Worm (Caenorhabditis elegans) whole organism, L4 larva: ENCODE results near the gene R08C7.1.
A peak's percentile ranks its signal among the peaks of the same experiment; 100 is the strongest.

Experiments
- F37D6.2 ChIP-seq: sonication (generic microtip); optimal IDR thresholded peaks from 2 replicates; lab custom pipeline; 2016; ENCODE audit warnings: mild to moderate bottlenecking, missing genetic modification characterization, missing compliant biosample characterization
- F44E2.7 ChIP-seq: fragments of 200-800 bp; sonication (Bioruptor generic); IDR thresholded peaks from 2 replicates; pipeline ENCODE4 v2.1.2; 2022; ENCODE audit warnings: missing genetic modification characterization, missing compliant biosample characterization
- T20F7.1 ChIP-seq: fragments of 200-800 bp; sonication (Bioruptor generic); optimal IDR thresholded peaks from 2 replicates; lab custom pipeline; 2018; ENCODE audit warnings: mild to moderate bottlenecking, missing genetic modification characterization, missing compliant biosample characterization
- T26A8.4 ChIP-seq: fragments of 200-800 bp; sonication (Bioruptor generic); IDR thresholded peaks from 2 replicates; pipeline ENCODE4 v1.3.6; 2022; ENCODE audit warnings: missing genetic modification characterization, missing compliant biosample characterization
- Y5F2A.4 ChIP-seq: fragments of 200-800 bp; sonication (Bioruptor generic); optimal IDR thresholded peaks from 2 replicates; lab custom pipeline; 2018; ENCODE audit warnings: mild to moderate bottlenecking, missing genetic modification characterization, missing compliant biosample characterization
- Y75B8A.6 ChIP-seq: fragments of 200-800 bp; sonication (Bioruptor generic); IDR thresholded peaks from 2 replicates; pipeline ENCODE4 v1.3.6; 2022; ENCODE audit warnings: missing genetic modification reagents, missing genetic modification characterization, missing compliant biosample characterization
- ZK337.2 ChIP-seq: fragments of 200-800 bp; sonication (Bioruptor generic); IDR thresholded peaks from 2 replicates; pipeline ENCODE4 v1.3.6; 2022; ENCODE audit warnings: missing genetic modification reagents, missing genetic modification characterization, missing compliant biosample characterization
- ZK546.5 ChIP-seq, 2 experiments: sonication (generic microtip); optimal IDR thresholded peaks; 2 replicates each; lab custom pipeline; 2017; ENCODE audit warnings: missing biosample characterization in 2 of 2, missing genetic modification characterization in 2 of 2
- aha-1 ChIP-seq: fragments of 150-350 bp; peaks from one replicate; lab custom pipeline; 2014; ENCODE audit warnings: missing biosample characterization, missing genetic modification characterization
- ama-1 ChIP-seq: fragments of 150-350 bp; optimal IDR thresholded peaks from 2 replicates; lab custom pipeline; 2014; ENCODE audit warnings: inconsistent platforms, mixed read lengths
- ceh-28 ChIP-seq: fragments of 150-350 bp; optimal IDR thresholded peaks from 2 replicates; lab custom pipeline; 2014; ENCODE audit warnings: missing biosample characterization, missing genetic modification reagents, missing genetic modification characterization
- ceh-44 ChIP-seq: fragments of 200-800 bp; sonication (Bioruptor generic); IDR thresholded peaks from 2 replicates; pipeline ENCODE4 v1.3.6; 2022; ENCODE audit warnings: missing genetic modification reagents, missing genetic modification characterization, missing compliant biosample characterization
- ces-1 ChIP-seq: fragments of 150-350 bp; sonication (generic microtip); optimal IDR thresholded peaks from 4 replicates; lab custom pipeline; 2014; ENCODE audit warnings: missing biosample characterization, missing genetic modification reagents, missing genetic modification characterization
- ctbp-1 ChIP-seq: fragments of 200-800 bp; sonication (Bioruptor generic); IDR thresholded peaks from 2 replicates; pipeline ENCODE4 v1.3.6; 2022; ENCODE audit warnings: missing genetic modification reagents, missing genetic modification characterization, missing compliant biosample characterization
- dmd-6 ChIP-seq: fragments of 200-800 bp; sonication (Bioruptor generic); IDR thresholded peaks from 2 replicates; pipeline ENCODE4 v1.3.6; 2022; ENCODE audit warnings: missing genetic modification reagents, missing genetic modification characterization, missing compliant biosample characterization
- dmd-8 ChIP-seq: fragments of 200-800 bp; sonication (Bioruptor generic); IDR thresholded peaks from 2 replicates; pipeline ENCODE4 v1.3.6; 2022; ENCODE audit warnings: missing genetic modification characterization, missing compliant biosample characterization
- dpl-1 ChIP-seq: fragments of 150-350 bp; optimal IDR thresholded peaks from 2 replicates; lab custom pipeline; 2014; ENCODE audit warnings: missing biosample characterization, missing genetic modification reagents, missing genetic modification characterization
- duxl-1 ChIP-seq: sonication (generic microtip); optimal IDR thresholded peaks from 2 replicates; lab custom pipeline; 2016; ENCODE audit warnings: mild to moderate bottlenecking, missing genetic modification characterization, moderate library complexity, missing compliant biosample characterization; ENCODE audit not compliant: poor library complexity
- dve-1 ChIP-seq: sonication (generic microtip); optimal IDR thresholded peaks from 2 replicates; lab custom pipeline; 2017; ENCODE audit warnings: antibody characterized with exemption, mild to moderate bottlenecking, missing genetic modification characterization, missing compliant biosample characterization; ENCODE audit not compliant: insufficient read depth
- gei-8 ChIP-seq: fragments of 200-800 bp; sonication (Bioruptor generic); optimal IDR thresholded peaks from 2 replicates; lab custom pipeline; 2018; ENCODE audit warnings: mild to moderate bottlenecking, missing genetic modification characterization, missing compliant biosample characterization
- hif-1 ChIP-seq, 2 experiments: sonication (generic microtip); optimal IDR thresholded peaks; 2 replicates each; lab custom pipeline; 2016 to 2017; ENCODE audit warnings: missing compliant biosample characterization in 2 of 2, missing genetic modification characterization in 2 of 2, missing genetic modification reagents in 2 of 2, missing genotype in 2 of 2, mild to moderate bottlenecking in 1 of 2
- hlh-11 ChIP-seq: fragments of 200-800 bp; sonication (Bioruptor generic); optimal IDR thresholded peaks from 2 replicates; lab custom pipeline; 2018; ENCODE audit warnings: mild to moderate bottlenecking, missing genetic modification characterization, missing compliant biosample characterization
- hlh-30 ChIP-seq: sonication (generic microtip); optimal IDR thresholded peaks from 2 replicates; lab custom pipeline; 2017; ENCODE audit warnings: antibody characterized with exemption, mild to moderate bottlenecking, missing genetic modification characterization, missing compliant biosample characterization; ENCODE audit not compliant: insufficient read depth
- hmg-1.1 ChIP-seq: fragments of 200-800 bp; sonication (Bioruptor generic); IDR thresholded peaks from 2 replicates; pipeline ENCODE4 v1.3.6; 2022; ENCODE audit warnings: missing genetic modification reagents, missing genetic modification characterization, missing compliant biosample characterization
- jun-1 ChIP-seq: fragments of 150-350 bp; optimal IDR thresholded peaks from 2 replicates; lab custom pipeline; 2014; ENCODE audit warnings: missing biosample characterization, missing genetic modification reagents, missing genetic modification characterization
- lim-7 ChIP-seq: fragments of 200-800 bp; sonication (Bioruptor generic); IDR thresholded peaks from 2 replicates; pipeline ENCODE4 v1.3.6; 2022; ENCODE audit warnings: missing genetic modification characterization, missing compliant biosample characterization
- lsy-2 ChIP-seq, 2 experiments: fragments of 150-350 bp in 1 of 2; sonication (generic microtip) in 1 of 2; optimal IDR thresholded peaks; 2 replicates each; lab custom pipeline; 2014 to 2017; ENCODE audit warnings: missing biosample characterization in 2 of 2, missing genetic modification characterization in 2 of 2
- mdl-1 ChIP-seq, 2 experiments: fragments of 150-350 bp in 1 of 2; sonication (generic microtip) in 1 of 2; optimal IDR thresholded peaks; 2 replicates each; lab custom pipeline; 2014 to 2017; ENCODE audit warnings: missing biosample characterization in 2 of 2, missing genetic modification characterization in 2 of 2
- mdt-29 ChIP-seq: fragments of 200-800 bp; sonication (Bioruptor generic); IDR thresholded peaks from 2 replicates; pipeline ENCODE4 v1.3.6; 2022; ENCODE audit warnings: missing genetic modification reagents, missing genetic modification characterization, missing compliant biosample characterization
- mep-1 ChIP-seq: fragments of 150-350 bp; sonication (generic microtip); optimal IDR thresholded peaks from 3 replicates; lab custom pipeline; 2014; ENCODE audit warnings: missing biosample characterization, missing genetic modification characterization
- mxl-2 ChIP-seq: fragments of 200-800 bp; sonication (Bioruptor generic); conservative IDR thresholded peaks from 2 replicates; pipeline ENCODE4 v1.3.6; 2022; ENCODE audit warnings: missing genetic modification reagents, missing genetic modification characterization, missing compliant biosample characterization
- nhr-10 ChIP-seq: fragments of 150-350 bp; optimal IDR thresholded peaks from 2 replicates; lab custom pipeline; 2014; ENCODE audit warnings: missing biosample characterization, missing genetic modification characterization
- nhr-11 ChIP-seq: fragments of 150-350 bp; optimal IDR thresholded peaks from 2 replicates; lab custom pipeline; 2014; ENCODE audit warnings: missing biosample characterization, missing genetic modification characterization
- nhr-237 ChIP-seq: sonication (generic microtip); optimal IDR thresholded peaks from 2 replicates; lab custom pipeline; 2017; ENCODE audit warnings: missing biosample characterization, missing genetic modification characterization
- nhr-25 ChIP-seq: sonication (generic microtip); optimal IDR thresholded peaks from 2 replicates; lab custom pipeline; 2017; ENCODE audit warnings: missing genetic modification characterization, mild to moderate bottlenecking, missing compliant biosample characterization, antibody characterized with exemption, moderate library complexity, borderline replicate concordance; ENCODE audit not compliant: insufficient read depth
- nhr-28 ChIP-seq: fragments of 150-350 bp; optimal IDR thresholded peaks from 2 replicates; lab custom pipeline; 2014; ENCODE audit warnings: missing biosample characterization, missing genetic modification characterization
- nhr-48 ChIP-seq: sonication (generic microtip); optimal IDR thresholded peaks from 2 replicates; lab custom pipeline; 2016; ENCODE audit warnings: mild to moderate bottlenecking, missing genetic modification characterization, missing compliant biosample characterization
- nhr-6 ChIP-seq: fragments of 150-350 bp; optimal IDR thresholded peaks from 2 replicates; lab custom pipeline; 2014; ENCODE audit warnings: missing biosample characterization, missing genetic modification characterization
- nhr-77 ChIP-seq: fragments of 150-350 bp; optimal IDR thresholded peaks from 2 replicates; lab custom pipeline; 2014; ENCODE audit warnings: missing biosample characterization, missing genetic modification characterization
- pha-4 ChIP-seq, 2 experiments: fragments of 150-350 bp in 1 of 2; fragments of 200-800 bp in 1 of 2; sonication (Bioruptor generic) in 1 of 2; IDR thresholded peaks in 1 of 2; optimal IDR thresholded peaks in 1 of 2; 2 replicates each; pipeline versions ENCODE4 v1.3.6 to Lab custom; 2014 to 2022; ENCODE audit warnings: missing genetic modification characterization in 2 of 2, missing genetic modification reagents in 2 of 2, missing biosample characterization in 1 of 2, missing compliant biosample characterization in 1 of 2
- rbr-2 ChIP-seq: sonication (generic microtip); optimal IDR thresholded peaks from 2 replicates; lab custom pipeline; 2016; ENCODE audit warnings: missing genotype, missing genetic modification characterization, missing compliant biosample characterization
- unc-130 ChIP-seq: sonication (generic microtip); optimal IDR thresholded peaks from 2 replicates; lab custom pipeline; 2016; ENCODE audit warnings: missing genetic modification reagents, missing genetic modification characterization, missing compliant biosample characterization
- unc-62 ChIP-seq, 3 experiments: fragments of 150-350 bp in 1 of 3; sonication (generic microtip); optimal IDR thresholded peaks in 2 of 3; peaks in 1 of 3; 1 replicate in 1 of 3; 2 replicates in 2 of 3; lab custom pipeline; 2014 to 2017; ENCODE audit warnings: missing biosample characterization in 3 of 3, missing genetic modification characterization in 3 of 3, missing genetic modification reagents in 3 of 3, missing genotype in 1 of 3
- zag-1 ChIP-seq: fragments of 150-350 bp; optimal IDR thresholded peaks from 2 replicates; lab custom pipeline; 2014; ENCODE audit warnings: missing biosample characterization, missing genetic modification characterization

R08C7.1 gene

ce11 chrIV:4451576-4451975, at the start of gene R08C7.1:
Gene R08C7.1 (plus strand): TSS chrIV:4451876.
- TF ChIP-seq nhr-25 (no peak), nhr-10 (tag; lab: Kevin White, UChicago) (no peak), ceh-44 (GFP tag; lab: Robert Waterston, UW) (no peak)
- TF ChIP-seq, all 104 proteins: peak for 0

ce11 chrIV:4402413-4402812, 49.3 kb upstream of the R08C7.1 start:
- peak; percentile 66 for TF ChIP-seq mep-1 (tag; lab: Kevin White, UChicago)
- no peak for TF ChIP-seq ceh-44 (GFP tag; lab: Robert Waterston, UW)
- TF ChIP-seq Y75B8A.6 (GFP tag; lab: Robert Waterston, UW), result no peak
- peak in 1 of 2 experiments; percentile 52 for TF ChIP-seq lsy-2 (tag; optimal IDR thresholded peaks at IDR 0.05; lab: Kevin White, UChicago)
- TF ChIP-seq zag-1 (tag; lab: Kevin White, UChicago), result no peak
- peak; percentile 67 for TF ChIP-seq hlh-11
- peak; percentile 60 for TF ChIP-seq nhr-28 (tag; lab: Kevin White, UChicago)
- TF ChIP-seq mdl-1 (tag; optimal IDR thresholded peaks at IDR 0.05; lab: Kevin White, UChicago), result peak in 1 of 2 experiments; percentile 28
- peak; percentile 32 for TF ChIP-seq aha-1 (tag; lab: Kevin White, UChicago)
- no peak for TF ChIP-seq nhr-237 (tag; lab: Kevin White, UChicago)
- TF ChIP-seq dve-1 (tag; lab: Kevin White, UChicago), result peak; percentile 66
- TF ChIP-seq ZK546.5 (tag; optimal IDR thresholded peaks at IDR 0.05; lab: Kevin White, UChicago), result no peak
- peak; percentile 4 for TF ChIP-seq nhr-25
- TF ChIP-seq dmd-6, result no peak
- TF ChIP-seq T20F7.1, result peak; percentile 18
- TF ChIP-seq hif-1 (tag; optimal IDR thresholded peaks at IDR 0.05; lab: Kevin White, UChicago), result peak in 1 of 2 experiments; percentile 3
- TF ChIP-seq hlh-30, result peak; percentile 91
- peak; percentile 20 for TF ChIP-seq dpl-1 (GFP tag; lab: Kevin White, UChicago)

- TF ChIP-seq F37D6.2 (no peak), unc-62 (GFP tag; optimal IDR thresholded peaks at IDR 0.05 in 1 of 2; lab: Kevin White, UChicago) (peak in 1 of 2 experiments; percentile 48), unc-62 (tag; optimal IDR thresholded peaks at IDR 0.05; lab: Kevin White, UChicago) (no peak), ces-1 (GFP tag; lab: Kevin White, UChicago) (peak; percentile 73), lsy-2 (tag; optimal IDR thresholded peaks at IDR 0.05; lab: Kevin White, UChicago) (peak in 1 of 2 experiments; percentile 3), nhr-11 (tag; lab: Kevin White, UChicago) (no peak), hmg-1.1 (GFP tag; lab: Robert Waterston, UW) (0 out of 2 replicates have a peak, but pooled peaks have one; percentile 16), T26A8.4 (GFP tag; lab: Robert Waterston, UW) (peak; percentile 31; the same call in 1 of the 2 replicates), nhr-25 (peak; percentile 37), rbr-2 (tag; lab: Kevin White, UChicago) (peak; percentile 12), ceh-28 (no peak), mep-1 (tag; lab: Kevin White, UChicago) (peak; percentile 5), ama-1 (lab: Kevin White, UChicago) (peak; percentile 33), lim-7 (GFP tag; lab: Robert Waterston, UW) (0 out of 2 replicates have a peak, but pooled peaks have one; percentile 12), nhr-28 (tag; lab: Kevin White, UChicago) (peak; percentile 3), dmd-6 (no peak), nhr-48 (tag; lab: Kevin White, UChicago) (no peak), ctbp-1 (GFP tag; lab: Robert Waterston, UW) (0 out of 2 replicates have a peak, but pooled peaks have one; percentile 41)
Observed at ce11 chrIV:4403870-4404269, 47.8 kb upstream of the R08C7.1 start.

- TF ChIP-seq mep-1 (tag; lab: Kevin White, UChicago) (peak; percentile 18), nhr-77 (tag; lab: Kevin White, UChicago) (no peak), mdl-1 (tag; optimal IDR thresholded peaks at IDR 0.05; lab: Kevin White, UChicago) (no peak), mxl-2 (no peak), unc-130 (GFP tag; lab: Kevin White, UChicago) (no peak), nhr-237 (tag; lab: Kevin White, UChicago) (no peak), nhr-6 (tag; lab: Kevin White, UChicago) (no peak), dmd-8 (no peak), hlh-30 (peak; percentile 93), ZK337.2 (GFP tag; lab: Robert Waterston, UW) (no peak), duxl-1 (tag; lab: Kevin White, UChicago) (no peak), gei-8 (GFP tag; lab: Kevin White, UChicago) (no peak), Y5F2A.4 (no peak), ZK546.5 (tag; optimal IDR thresholded peaks at IDR 0.05; lab: Kevin White, UChicago) (no peak), pha-4 (GFP tag; IDR thresholded peaks at IDR 0.05; lab: Robert Waterston, UW) (no peak), pha-4 (tag; optimal IDR thresholded peaks at IDR 0.05; lab: Kevin White, UChicago) (no peak), jun-1 (no peak), F44E2.7 (no peak), mdt-29 (GFP tag; lab: Robert Waterston, UW) (no peak)
Observed at ce11 chrIV:4405126-4405525, 46.5 kb upstream of the R08C7.1 start, which contains the start of gene Y24D9A.7. Gene Y24D9A.7 (minus strand): TSS chrIV:4405171.
